Fruit fly (Drosophila melanogaster): ENCODE measurements around the gene CG1532.

CG1532 gene

dm6 chrX:21056732-21057131 lies 28.6 kb upstream of the CG1532 start:
- no peak for TF ChIP-seq Sin3A (optimal IDR thresholded peaks at IDR 0.05)
- no peak for TF ChIP-seq ttk (optimal IDR thresholded peaks at IDR 0.05)
- no peak for TF ChIP-seq psq (optimal IDR thresholded peaks at IDR 0.05)
- no peak for TF ChIP-seq Myc (optimal IDR thresholded peaks at IDR 0.05)
- TF ChIP-seq h (optimal IDR thresholded peaks at IDR 0.05): no peak
- no peak for TF ChIP-seq insv (optimal IDR thresholded peaks at IDR 0.05)

DNA sequence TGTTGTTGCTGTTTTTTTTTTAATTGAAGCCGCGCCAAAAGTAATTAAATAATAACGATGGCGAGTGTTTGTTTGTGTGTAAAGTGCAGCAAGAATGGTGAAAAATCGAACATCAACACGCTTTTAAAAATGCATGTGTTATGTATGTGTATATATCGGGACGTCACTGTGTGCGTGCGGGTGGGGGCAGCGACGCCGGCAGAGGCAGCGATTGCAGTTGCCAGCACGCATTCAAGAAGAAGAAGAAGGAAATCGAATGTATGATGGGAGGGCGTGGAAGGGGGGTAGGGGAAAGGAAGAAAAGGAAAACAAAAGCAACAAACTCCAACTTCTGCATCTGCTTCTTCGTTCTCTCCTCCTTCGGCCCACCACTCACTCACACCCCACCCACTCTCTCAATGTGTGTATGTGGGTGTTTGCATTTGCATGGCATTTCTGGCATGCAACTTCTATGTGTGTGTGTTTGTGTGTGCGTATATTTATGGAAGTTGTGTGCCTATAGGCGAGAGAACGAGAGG lies 26.9 kb upstream of the CG1532 start:
- no peak for TF ChIP-seq Myc (optimal IDR thresholded peaks at IDR 0.05)
- no peak for TF ChIP-seq Sin3A (optimal IDR thresholded peaks at IDR 0.05)
- TF ChIP-seq h (optimal IDR thresholded peaks at IDR 0.05): no peak
- TF ChIP-seq psq (optimal IDR thresholded peaks at IDR 0.05): no peak
- no peak for TF ChIP-seq insv (optimal IDR thresholded peaks at IDR 0.05)
- no peak for TF ChIP-seq ttk (optimal IDR thresholded peaks at IDR 0.05)

DNA sequence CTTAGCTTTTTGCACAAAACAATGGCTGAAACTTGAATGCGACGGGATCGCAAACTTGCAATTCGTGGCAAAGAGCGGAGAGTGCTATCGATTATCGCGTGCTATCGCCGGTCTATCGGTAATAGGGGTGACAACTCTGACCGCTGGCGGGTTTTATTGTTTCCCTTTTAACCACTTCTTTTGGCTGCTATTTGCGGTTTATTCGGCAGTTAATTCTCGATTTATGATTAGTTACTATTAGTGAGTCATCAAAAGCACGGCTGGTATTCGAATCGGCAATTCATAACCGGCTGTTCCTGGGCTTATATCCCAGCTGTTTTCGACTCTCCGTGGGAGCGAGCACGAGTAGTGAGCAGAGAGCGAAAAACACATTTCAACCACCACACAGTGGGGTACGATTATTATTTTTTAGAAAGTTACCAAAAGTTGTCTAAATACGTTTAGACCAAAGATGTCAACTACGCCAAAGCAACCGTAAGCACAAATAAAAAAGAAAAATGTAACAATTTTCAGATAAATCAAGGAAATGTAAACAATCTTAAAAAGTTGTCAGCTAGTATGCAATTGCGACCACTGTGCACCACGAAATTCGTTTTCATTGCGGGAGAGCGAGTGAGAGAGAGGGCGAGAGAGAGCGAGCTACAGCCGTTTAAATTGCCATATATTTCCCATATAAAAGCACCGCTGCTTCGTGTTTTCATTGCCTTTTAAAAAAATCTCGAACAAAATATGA lies 25.9 kb upstream of the CG1532 start, which contains the start of the genes Stt3A and bves:
Stt3A (minus strand) TSS at position 89 of the 733 bp plus-strand sequence.
bves (plus strand) TSS at position 115 of the 733 bp plus-strand sequence.
- TF ChIP-seq psq (optimal IDR thresholded peaks at IDR 0.05): no peak
- TF ChIP-seq Myc (optimal IDR thresholded peaks at IDR 0.05): no peak
- TF ChIP-seq ttk (optimal IDR thresholded peaks at IDR 0.05): no peak
- no peak for TF ChIP-seq h (optimal IDR thresholded peaks at IDR 0.05)
- no peak for TF ChIP-seq insv (optimal IDR thresholded peaks at IDR 0.05)
- no peak for TF ChIP-seq Sin3A (optimal IDR thresholded peaks at IDR 0.05)

DNA sequence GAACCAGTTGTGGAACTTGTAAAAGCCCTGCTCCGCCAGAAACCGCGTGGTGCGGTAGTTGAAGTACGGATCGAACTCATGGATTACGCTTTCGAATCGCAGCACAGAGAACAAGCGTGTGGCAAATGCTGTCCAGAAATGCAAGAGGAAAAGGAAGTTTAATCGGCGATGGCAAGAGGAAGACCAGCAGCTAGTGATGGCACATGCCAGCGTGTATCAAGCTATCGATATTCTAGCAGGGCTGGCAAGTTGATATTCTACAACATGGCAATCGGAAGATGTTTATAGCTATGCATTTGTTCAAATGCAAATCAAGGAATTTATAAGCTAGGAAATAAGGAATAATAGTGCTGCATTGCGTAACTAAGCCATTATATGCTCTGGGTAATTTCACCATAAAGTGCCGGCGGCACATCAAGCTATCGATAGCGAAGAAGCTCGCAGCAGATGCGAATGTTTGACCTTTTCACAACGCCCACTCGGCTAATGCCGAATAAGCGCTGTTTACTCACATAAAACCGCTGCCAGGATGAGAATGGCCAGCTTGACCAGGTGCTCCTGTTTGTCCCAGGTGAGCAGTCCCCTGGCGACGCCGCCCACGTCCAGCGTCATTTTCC lies 25.0 kb upstream of the CG1532 start:
- TF ChIP-seq psq (optimal IDR thresholded peaks at IDR 0.05): no peak
- TF ChIP-seq h (optimal IDR thresholded peaks at IDR 0.05): no peak
- no peak for TF ChIP-seq Myc (optimal IDR thresholded peaks at IDR 0.05)
- TF ChIP-seq insv (optimal IDR thresholded peaks at IDR 0.05): no peak
- TF ChIP-seq ttk (optimal IDR thresholded peaks at IDR 0.05): no peak
- TF ChIP-seq Sin3A (optimal IDR thresholded peaks at IDR 0.05): no peak

- TF ChIP-seq ttk (optimal IDR thresholded peaks at IDR 0.05) (peak; percentile 100), Sin3A (optimal IDR thresholded peaks at IDR 0.05) (no peak)
These were observed 19.6 kb upstream of the CG1532 start for dm6 chrX:21047717-21048116.

- no peak for TF ChIP-seq Sin3A (optimal IDR thresholded peaks at IDR 0.05)
- no peak for TF ChIP-seq insv (optimal IDR thresholded peaks at IDR 0.05)
- no peak for TF ChIP-seq h (optimal IDR thresholded peaks at IDR 0.05)
- no peak for TF ChIP-seq ttk (optimal IDR thresholded peaks at IDR 0.05)
- no peak for TF ChIP-seq psq (optimal IDR thresholded peaks at IDR 0.05)
- TF ChIP-seq Myc (optimal IDR thresholded peaks at IDR 0.05): no peak
These were observed 18.0 kb upstream of the CG1532 start for dm6 chrX:21046141-21046540.

- no peak for TF ChIP-seq ttk (optimal IDR thresholded peaks at IDR 0.05)
- TF ChIP-seq Myc (optimal IDR thresholded peaks at IDR 0.05): no peak
These were observed 17.3 kb upstream of the CG1532 start for dm6 chrX:21045448-21045941.

DNA sequence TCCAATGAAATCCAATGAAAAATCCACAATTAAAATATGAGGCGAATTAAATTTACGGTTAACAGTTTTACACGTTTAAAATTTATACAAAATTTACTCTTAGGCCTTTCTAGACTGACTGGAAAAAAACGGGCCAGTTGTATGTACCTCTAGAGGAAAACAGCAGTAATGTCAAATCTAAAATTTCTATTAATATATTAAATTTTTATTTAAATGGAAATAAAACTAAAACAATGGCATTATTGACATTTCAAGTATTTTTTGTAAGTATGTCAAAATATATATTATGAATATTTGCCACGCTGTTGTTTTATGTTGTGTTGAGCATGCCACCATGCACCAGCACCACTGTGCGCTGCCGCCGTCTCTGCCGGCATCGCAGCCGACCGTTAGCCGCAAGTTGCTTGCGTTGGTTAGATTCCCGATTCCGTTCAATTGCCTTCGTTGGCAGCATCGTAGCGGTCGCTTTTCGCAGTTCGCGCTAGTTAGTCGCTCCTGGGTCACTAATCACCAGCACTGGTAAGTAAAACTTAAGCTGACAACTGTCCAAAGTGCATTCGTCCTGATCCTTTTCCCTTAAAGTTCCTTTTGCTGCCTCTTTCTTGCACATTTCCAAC lies 16.8 kb upstream of the CG1532 start, which contains the start of gene Cbs:
Cbs (plus strand) TSS at position 308 of the 617 bp plus-strand sequence.
- TF ChIP-seq ttk (optimal IDR thresholded peaks at IDR 0.05) (no peak), h (optimal IDR thresholded peaks at IDR 0.05) (no peak), psq (optimal IDR thresholded peaks at IDR 0.05) (no peak), insv (optimal IDR thresholded peaks at IDR 0.05) (no peak)

DNA sequence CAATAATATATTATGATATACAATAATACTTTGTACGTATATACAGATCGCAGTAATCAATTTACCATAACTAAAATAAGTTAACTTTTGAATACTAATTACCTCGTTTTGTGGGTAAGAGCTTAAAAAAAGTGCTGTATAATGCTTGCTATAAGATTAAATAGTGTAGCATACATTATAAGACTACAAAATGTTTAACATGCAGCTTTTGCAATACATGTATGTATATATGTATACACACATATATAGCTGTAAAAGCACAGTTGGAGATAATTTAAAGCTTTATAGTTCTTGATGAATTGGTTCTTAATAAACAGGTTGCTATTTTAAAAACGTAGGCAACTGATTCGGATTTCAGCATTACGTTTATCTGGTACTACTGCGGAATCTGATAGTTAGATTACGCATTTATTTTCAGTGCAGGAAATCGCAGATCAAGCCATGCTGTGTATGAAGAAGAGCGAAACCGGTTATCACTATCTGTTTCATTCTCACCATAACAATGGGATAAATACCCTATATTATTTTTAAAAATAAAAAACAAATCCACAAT lies 16.2 kb upstream of the CG1532 start:
- TF ChIP-seq Sin3A (optimal IDR thresholded peaks at IDR 0.05): no peak
- no peak for TF ChIP-seq psq (optimal IDR thresholded peaks at IDR 0.05)
- no peak for TF ChIP-seq Myc (optimal IDR thresholded peaks at IDR 0.05)
- no peak for TF ChIP-seq ttk (optimal IDR thresholded peaks at IDR 0.05)
- TF ChIP-seq h (optimal IDR thresholded peaks at IDR 0.05): no peak
- no peak for TF ChIP-seq insv (optimal IDR thresholded peaks at IDR 0.05)

dm6 chrX:21042638-21043513 lies 14.7 kb upstream of the CG1532 start:
- TF ChIP-seq Sin3A (optimal IDR thresholded peaks at IDR 0.05) (no peak), h (optimal IDR thresholded peaks at IDR 0.05) (no peak), psq (optimal IDR thresholded peaks at IDR 0.05) (no peak), Myc (optimal IDR thresholded peaks at IDR 0.05) (no peak), ttk (optimal IDR thresholded peaks at IDR 0.05) (no peak), insv (optimal IDR thresholded peaks at IDR 0.05) (no peak)

DNA sequence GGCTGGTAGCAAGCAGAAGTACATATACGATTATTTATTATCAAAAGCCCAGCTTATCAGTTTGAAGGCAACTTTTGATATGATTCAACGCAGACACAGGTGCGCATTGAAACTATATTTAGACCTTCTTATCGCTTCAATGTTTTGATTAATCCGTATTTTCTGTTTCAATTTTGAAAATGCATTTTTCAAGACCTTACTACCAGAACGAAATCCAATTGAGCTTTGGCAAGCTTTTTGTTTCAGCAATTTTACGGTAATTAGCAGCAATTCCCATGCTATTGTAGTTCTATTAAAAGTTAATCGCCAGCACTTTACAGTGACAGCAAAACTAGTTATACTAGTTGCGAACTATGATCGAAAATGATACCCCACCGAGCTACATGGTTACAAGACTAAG lies 13.7 kb upstream of the CG1532 start, which contains the start of gene Mgstl:
Mgstl (plus strand) TSS at position 301 of the 400 bp plus-strand sequence.
- TF ChIP-seq Sin3A (optimal IDR thresholded peaks at IDR 0.05): no peak
- no peak for TF ChIP-seq insv (optimal IDR thresholded peaks at IDR 0.05)
- no peak for TF ChIP-seq Myc (optimal IDR thresholded peaks at IDR 0.05)
- TF ChIP-seq ttk (optimal IDR thresholded peaks at IDR 0.05): no peak
- no peak for TF ChIP-seq psq (optimal IDR thresholded peaks at IDR 0.05)
- no peak for TF ChIP-seq h (optimal IDR thresholded peaks at IDR 0.05)

Data from Kc167 (cell line).